Worm (Caenorhabditis elegans) whole organism, early embryonic: Measurements from ENCODE around the gene lem-2.

Experiments used
- B0310.2 ChIP-seq: sonication (generic microtip); optimal IDR thresholded peaks from 2 replicates; lab custom pipeline; 2016; ENCODE audit warnings: mild to moderate bottlenecking, missing genetic modification characterization, missing compliant biosample characterization
- F13C5.2 ChIP-seq: sonication (generic microtip); optimal IDR thresholded peaks from 2 replicates; lab custom pipeline; 2017; ENCODE audit warnings: mild to moderate bottlenecking, missing genetic modification characterization, inconsistent platforms, missing compliant biosample characterization
- aly-1 ChIP-seq: sonication (generic microtip); optimal IDR thresholded peaks from 2 replicates; lab custom pipeline; 2016; ENCODE audit warnings: missing genetic modification characterization, missing compliant biosample characterization
- ama-1 ChIP-seq: fragments of 150-350 bp; optimal IDR thresholded peaks from 2 replicates; lab custom pipeline; 2014
- ceh-36 ChIP-seq: sonication (generic microtip); optimal IDR thresholded peaks from 2 replicates; lab custom pipeline; 2016; ENCODE audit warnings: missing genetic modification characterization, inconsistent platforms, missing compliant biosample characterization
- ets-7 ChIP-seq: sonication (generic microtip); optimal IDR thresholded peaks from 2 replicates; lab custom pipeline; 2016; ENCODE audit warnings: missing genotype, missing genetic modification characterization, missing compliant biosample characterization
- hmbx-1 ChIP-seq: sonication (generic microtip); optimal IDR thresholded peaks from 2 replicates; lab custom pipeline; 2016; ENCODE audit warnings: mild to moderate bottlenecking, missing genetic modification characterization, missing compliant biosample characterization
- hmg-4 ChIP-seq: fragments of 200-800 bp; sonication (Bioruptor generic); optimal IDR thresholded peaks from 2 replicates; lab custom pipeline; 2018; ENCODE audit warnings: mild to moderate bottlenecking, missing genetic modification characterization, missing compliant biosample characterization
- hnd-1 ChIP-seq: sonication (generic microtip); optimal IDR thresholded peaks from 2 replicates; lab custom pipeline; 2016; ENCODE audit warnings: missing genetic modification characterization, missing compliant biosample characterization
- sea-1 ChIP-seq: fragments of 200-800 bp; sonication (Bioruptor generic); conservative IDR thresholded peaks from 2 replicates; pipeline ENCODE4 v1.3.6; 2022; ENCODE audit warnings: missing genetic modification characterization, missing compliant biosample characterization
- tbx-11 ChIP-seq: fragments of 200-800 bp; sonication (Bioruptor generic); IDR thresholded peaks from 2 replicates; pipeline ENCODE4 v1.3.6; 2022; ENCODE audit warnings: missing genetic modification characterization, missing compliant biosample characterization
- tbx-37 ChIP-seq: fragments of 200-800 bp; sonication (Bioruptor generic); conservative IDR thresholded peaks from 2 replicates; pipeline ENCODE4 v1.3.6; 2022; ENCODE audit warnings: missing genetic modification reagents, missing genetic modification characterization, missing compliant biosample characterization
- tra-4 ChIP-seq: sonication (generic microtip); optimal IDR thresholded peaks from 2 replicates; lab custom pipeline; 2017; ENCODE audit warnings: missing genetic modification characterization, missing compliant biosample characterization

ce11 chrII:14064051-14064450 lies 801 bp downstream of the lem-2 start:
- TF ChIP-seq aly-1 (tag; lab: Kevin White, UChicago) (no peak), hmg-4 (GFP tag; lab: Kevin White, UChicago) (no peak), ama-1 (no peak), B0310.2 (tag; lab: Kevin White, UChicago) (no peak), ceh-36 (tag; lab: Kevin White, UChicago) (no peak), hnd-1 (tag; lab: Kevin White, UChicago) (no peak), hmbx-1 (no peak), tbx-11 (GFP tag; lab: Robert Waterston, UW) (no peak), sea-1 (GFP tag; lab: Robert Waterston, UW) (no peak), tbx-37 (GFP tag; lab: Robert Waterston, UW) (no peak), ets-7 (tag; lab: Kevin White, UChicago) (no peak), tra-4 (no peak), F13C5.2 (tag; lab: Kevin White, UChicago) (no peak)
